Worm (Caenorhabditis elegans): ENCODE results near the gene C34E10.9.

The C34E10.9 gene

DNA sequence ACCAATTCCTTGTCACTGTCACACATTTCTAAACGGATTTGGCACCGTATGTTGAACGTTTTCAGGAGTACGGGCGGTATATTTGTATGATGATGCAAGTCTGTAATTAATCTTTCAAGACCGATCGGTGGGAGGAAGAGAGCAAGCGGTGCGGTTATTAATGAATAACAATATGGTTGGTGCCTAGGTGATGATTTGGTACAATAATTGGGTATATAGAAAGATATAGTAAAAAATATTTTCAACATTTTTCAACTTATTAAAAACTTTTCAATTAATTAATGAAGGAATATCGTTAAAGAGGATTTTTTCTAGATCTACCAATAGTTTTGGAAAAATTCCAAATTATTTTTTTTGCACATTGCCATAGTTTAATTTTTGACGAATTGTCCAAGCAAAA, 18.7 kb downstream of the C34E10.9 start, which contains the start of gene cnd-1:
Gene cnd-1 (minus strand): TSS at position 101 of the 400 bp plus-strand sequence.
- TF ChIP-seq Y53F4B.3 (GFP tag; IDR thresholded peaks at IDR 0.05) = no peak
- TF ChIP-seq ztf-6 (GFP tag; IDR thresholded peaks at IDR 0.05) = no peak
- no peak for TF ChIP-seq attf-6 (GFP tag; IDR thresholded peaks at IDR 0.05)
- TF ChIP-seq B0336.3 (GFP tag; IDR thresholded peaks at IDR 0.05) = no peak
- TF ChIP-seq hmg-20 (GFP tag; IDR thresholded peaks at IDR 0.05) = no peak
- TF ChIP-seq ets-4 (GFP tag; optimal IDR thresholded peaks at IDR 0.05) = no peak
- TF ChIP-seq nhr-120 (GFP tag; IDR thresholded peaks at IDR 0.05) = no peak
- no peak for TF ChIP-seq hmg-1.2 (GFP tag; IDR thresholded peaks at IDR 0.05)

ce11 chrIII:5241854-5242253, 21.3 kb downstream of the C34E10.9 start:
- TF ChIP-seq F57C9.4 (tag; optimal IDR thresholded peaks at IDR 0.05) (no peak), F37B4.10 (GFP tag; IDR thresholded peaks at IDR 0.05) (0 out of 2 replicates have a peak, but pooled peaks have one; percentile 53), mcd-1 (GFP tag; IDR thresholded peaks at IDR 0.05) (no peak)

DNA sequence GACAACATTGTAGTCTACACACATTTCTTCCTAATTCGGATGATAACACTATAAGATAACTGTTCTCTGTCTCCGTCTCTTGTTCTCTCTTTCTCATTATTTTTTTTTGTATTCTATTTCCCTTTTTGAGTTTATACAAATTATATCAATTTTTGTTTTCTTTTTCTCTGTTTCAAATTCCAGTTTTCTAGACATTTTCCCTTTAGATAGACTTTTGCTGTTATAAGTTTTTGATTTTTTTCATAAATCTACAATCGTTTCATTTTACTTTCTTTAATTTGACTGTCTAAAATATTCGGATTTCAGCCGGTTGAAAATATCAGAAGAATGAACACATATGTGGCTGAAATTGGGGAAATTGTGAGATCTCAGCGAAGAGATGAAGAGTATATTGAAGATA, 27.1 kb downstream of the C34E10.9 start, which contains the start of gene prx-10:
Gene prx-10 (plus strand): TSS at position 301 of the 400 bp plus-strand sequence.
- TF ChIP-seq T07F8.4 (tag; optimal IDR thresholded peaks at IDR 0.05) (no peak), K11D2.4 (GFP tag; IDR thresholded peaks at IDR 0.05) (no peak), ceh-91 (GFP tag; IDR thresholded peaks at IDR 0.05) (no peak), dpff-1 (tag; optimal IDR thresholded peaks at IDR 0.05) (no peak), let-526 (GFP tag; IDR thresholded peaks at IDR 0.05) (no peak), lsy-27 (tag; optimal IDR thresholded peaks at IDR 0.05; ENCODE audit: borderline replicate concordance, insufficient read depth) (no peak), die-1 (tag; optimal IDR thresholded peaks at IDR 0.05) (no peak), egrh-3 (GFP tag; IDR thresholded peaks at IDR 0.05) (no peak)

- TF ChIP-seq B0261.1 (tag; optimal IDR thresholded peaks at IDR 0.05) (no peak), lin-35 (GFP tag; optimal IDR thresholded peaks at IDR 0.05) (peak in 1 of 3 experiments; percentile 1), lin-40 (tag; optimal IDR thresholded peaks at IDR 0.05) (no peak)
These were observed 28.9 kb downstream of the C34E10.9 start, which contains the start of gene mrps-26 for ce11 chrIII:5234312-5234711. Gene mrps-26, plus strand, starts transcription at chrIII:5234612.

DNA sequence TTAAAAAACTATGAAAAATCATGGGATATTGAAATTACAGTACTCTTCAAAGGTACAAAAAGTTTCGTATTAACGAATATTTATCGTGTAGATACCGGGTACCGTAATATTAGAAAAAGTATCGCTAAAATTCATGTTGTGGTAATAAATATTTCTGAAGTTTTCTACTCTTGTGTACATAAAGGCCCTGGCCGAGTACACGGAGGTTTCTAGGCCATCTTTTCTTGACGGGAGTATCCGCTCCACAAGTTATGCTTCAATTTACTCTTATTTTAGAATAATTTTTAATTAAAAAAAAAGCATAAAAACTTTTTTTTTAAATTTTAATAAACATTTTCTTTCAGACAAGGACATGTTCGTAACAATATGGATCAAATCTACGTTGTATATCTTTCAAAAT, 30.1 kb downstream of the C34E10.9 start:
- TF ChIP-seq egrh-3 (GFP tag; IDR thresholded peaks at IDR 0.05) (no peak), snpc-3.4 (tag; optimal IDR thresholded peaks at IDR 0.05) (no peak)

- no peak for TF ChIP-seq ccch-3 (GFP tag; optimal IDR thresholded peaks at IDR 0.05)
- peak; percentile 10 for TF ChIP-seq die-1 (tag; optimal IDR thresholded peaks at IDR 0.05)
- TF ChIP-seq ceh-91 (GFP tag; IDR thresholded peaks at IDR 0.05) = no peak
- no peak for TF ChIP-seq Y53F4B.3 (GFP tag; IDR thresholded peaks at IDR 0.05)
- TF ChIP-seq F10E7.11 (tag; optimal IDR thresholded peaks at IDR 0.05) = peak; percentile 83
- TF ChIP-seq ztf-18 (tag; optimal IDR thresholded peaks at IDR 0.05) = peak; percentile 40
- no peak for TF ChIP-seq unc-62 (GFP tag; optimal IDR thresholded peaks at IDR 0.05)
- peak; percentile 96 for TF ChIP-seq B0336.3 (GFP tag; IDR thresholded peaks at IDR 0.05)
- TF ChIP-seq egl-44 (GFP tag; IDR thresholded peaks at IDR 0.05) = no peak
- TF ChIP-seq K11D2.4 (GFP tag; IDR thresholded peaks at IDR 0.05) = no peak
- TF ChIP-seq ama-1 (optimal IDR thresholded peaks at IDR 0.05) = peak; percentile 91
- TF ChIP-seq ama-1 (GFP tag; optimal IDR thresholded peaks at IDR 0.05) = peak; percentile 56 to 61
- no peak for TF ChIP-seq nhr-90 (tag; optimal IDR thresholded peaks at IDR 0.05)
- TF ChIP-seq sea-2 (GFP tag; IDR thresholded peaks at IDR 0.05) = no peak
- TF ChIP-seq ekl-4 (GFP tag; IDR thresholded peaks at IDR 0.05) = peak; percentile 87
- TF ChIP-seq B0035.1 (tag; optimal IDR thresholded peaks at IDR 0.05) = peak; percentile 76
- peak; percentile 68 for TF ChIP-seq lin-54 (GFP tag; optimal IDR thresholded peaks at IDR 0.05)
- no peak for TF ChIP-seq hlh-26 (GFP tag; conservative IDR thresholded peaks at IDR 0.05)
- no peak for TF ChIP-seq Y67H2A.10 (GFP tag; conservative IDR thresholded peaks at IDR 0.05)
- TF ChIP-seq let-526 (GFP tag; IDR thresholded peaks at IDR 0.05) = peak; percentile 78
- no peak for TF ChIP-seq mel-28 (tag; optimal IDR thresholded peaks at IDR 0.05; ENCODE audit: borderline replicate concordance)
- peak; percentile 85 for TF ChIP-seq Y56A3A.18 (GFP tag; IDR thresholded peaks at IDR 0.05)
- no peak for TF ChIP-seq ceh-58 (GFP tag; IDR thresholded peaks at IDR 0.05)
- peak; percentile 36 for TF ChIP-seq F57A8.1 (GFP tag; optimal IDR thresholded peaks at IDR 0.05)
These were observed 32.8 kb downstream of the C34E10.9 start, which contains the start of gene prmt-5 for ce11 chrIII:5230415-5230814. Gene prmt-5, plus strand, starts transcription at chrIII:5230555.
